Fruit fly (Drosophila melanogaster): ENCODE data around the gene CG13071.

DNA sequence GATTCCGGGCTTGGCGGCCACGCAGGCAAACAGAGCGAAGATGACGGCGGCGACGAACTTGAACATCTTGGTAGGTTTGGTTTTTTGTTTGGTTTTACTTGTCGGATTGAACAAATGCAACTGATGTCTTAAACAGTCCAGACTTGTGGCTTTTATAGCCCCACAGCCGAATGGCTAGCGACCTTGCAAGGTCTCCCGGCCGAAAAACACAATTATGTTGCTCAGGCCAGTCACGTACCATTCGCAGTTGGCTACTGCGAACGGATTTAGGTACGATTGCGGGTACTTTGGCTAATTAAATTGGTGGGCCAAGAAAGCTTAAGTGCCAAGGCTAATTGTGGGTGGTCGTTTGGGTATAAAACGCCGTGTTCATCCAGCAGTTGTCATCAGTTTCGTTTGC is 2.5 kb downstream of the CG13071 start, which contains the start of the genes CG13051 and CG13069:
- TF ChIP-seq Vsx2 (GFP tag; optimal IDR thresholded peaks at IDR 0.05; ENCODE audit: partially characterized antibody) = no peak
- TF ChIP-seq Abd-B (GFP tag; optimal IDR thresholded peaks at IDR 0.05) = no peak
- no peak for TF ChIP-seq brk (GFP tag; optimal IDR thresholded peaks at IDR 0.05)
- TF ChIP-seq usp (GFP tag; optimal IDR thresholded peaks at IDR 0.05) = no peak
- TF ChIP-seq Hnf4 (GFP tag; optimal IDR thresholded peaks at IDR 0.05) = no peak
- no peak for TF ChIP-seq tai (GFP tag; optimal IDR thresholded peaks at IDR 0.05)
- no peak for TF ChIP-seq Hr78 (GFP tag; optimal IDR thresholded peaks at IDR 0.05)
- no peak for TF ChIP-seq Dfd (GFP tag; optimal IDR thresholded peaks at IDR 0.05)
- TF ChIP-seq psq (GFP tag; optimal IDR thresholded peaks at IDR 0.05) = no peak
- TF ChIP-seq woc (GFP tag; optimal IDR thresholded peaks at IDR 0.05) = no peak
- TF ChIP-seq jim (GFP tag; optimal IDR thresholded peaks at IDR 0.05) = no peak
- no peak for TF ChIP-seq lola (GFP tag; optimal IDR thresholded peaks at IDR 0.05)
- no peak for TF ChIP-seq pan (optimal IDR thresholded peaks at IDR 0.05)
